Worm (Caenorhabditis elegans) whole organism, L3 larva: Measurements from ENCODE around the gene K01G5.10.

Experiments
- aly-2 ChIP-seq: fragments of 150-350 bp; optimal IDR thresholded peaks from 2 replicates; lab custom pipeline; 2014; ENCODE audit warnings: missing biosample characterization, missing genetic modification characterization
- daf-12 ChIP-seq: fragments of 150-350 bp; optimal IDR thresholded peaks from 2 replicates; lab custom pipeline; 2014; ENCODE audit warnings: missing biosample characterization, missing genetic modification reagents, missing genetic modification characterization
- fos-1 ChIP-seq: fragments of 150-350 bp; optimal IDR thresholded peaks from 2 replicates; lab custom pipeline; 2014; ENCODE audit warnings: missing biosample characterization, missing genetic modification characterization
- hmg-11 ChIP-seq: sonication (generic microtip); optimal IDR thresholded peaks from 2 replicates; lab custom pipeline; 2016; ENCODE audit warnings: missing genetic modification characterization, missing compliant biosample characterization
- mdl-1 ChIP-seq: fragments of 150-350 bp; optimal IDR thresholded peaks from 2 replicates; lab custom pipeline; 2014; ENCODE audit warnings: missing biosample characterization, missing genetic modification characterization
- nfya-1 ChIP-seq: sonication (generic microtip); optimal IDR thresholded peaks from 2 replicates; lab custom pipeline; 2017; ENCODE audit warnings: missing genetic modification characterization, mild to moderate bottlenecking, missing compliant biosample characterization, antibody characterized with exemption, moderate library complexity; ENCODE audit not compliant: insufficient read depth
- nhr-67 ChIP-seq: fragments of 150-350 bp; optimal IDR thresholded peaks from 2 replicates; lab custom pipeline; 2014; ENCODE audit warnings: missing biosample characterization, missing genetic modification characterization
- snpc-4 ChIP-seq: fragments of 150-350 bp; optimal IDR thresholded peaks from 2 replicates; lab custom pipeline; 2014; ENCODE audit warnings: missing biosample characterization, missing genetic modification characterization
- ztf-11 ChIP-seq: fragments of 150-350 bp; optimal IDR thresholded peaks from 2 replicates; lab custom pipeline; 2014; ENCODE audit warnings: missing biosample characterization, missing genetic modification characterization

DNA sequence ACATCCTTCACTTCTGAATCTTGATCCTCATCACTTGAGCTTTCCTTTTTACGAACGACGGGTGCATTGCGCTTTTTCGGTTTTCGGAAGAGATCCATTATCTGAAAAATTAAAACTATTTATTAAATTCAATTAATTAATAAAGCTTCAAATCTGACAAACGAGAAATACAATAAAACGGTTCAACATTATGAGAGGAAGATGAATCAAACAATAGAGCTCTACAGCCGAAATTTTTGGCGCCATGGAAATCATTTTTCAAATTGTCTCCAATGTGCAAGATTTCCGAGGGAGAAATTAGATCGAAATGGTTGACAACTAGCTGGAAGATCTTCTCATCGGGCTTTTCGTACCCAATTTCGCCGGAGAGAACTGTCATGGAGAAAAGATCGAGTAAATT lies 782 bp downstream of the K01G5.10 start, which contains the start of gene rnf-113:
- TF ChIP-seq hmg-11 (tag; lab: Kevin White, UChicago) (no peak), ztf-11 (no peak), daf-12 (no peak), mdl-1 (tag; lab: Kevin White, UChicago) (no peak), snpc-4 (no peak), fos-1 (tag; lab: Kevin White, UChicago) (no peak), aly-2 (tag; lab: Kevin White, UChicago) (no peak), nhr-67 (tag; lab: Kevin White, UChicago) (no peak), nfya-1 (tag; lab: Kevin White, UChicago) (no peak)
